Fruit fly (Drosophila melanogaster) whole organism, embryonic: Measurements from ENCODE around the gene CG43693.

Source experiments
- Awh ChIP-seq: fragments of 200-800 bp; sonication (Bioruptor generic); IDR thresholded peaks from 2 replicates; pipeline ENCODE4, ENCODE4 v1.3.6; 2022; ENCODE audit warnings: missing biosample characterization, missing genetic modification characterization
- Bteb2 ChIP-seq: fragments of 200-800 bp; sonication (Bioruptor generic); optimal IDR thresholded peaks from 2 replicates; lab custom pipeline; 2016; ENCODE audit warnings: missing biosample characterization, missing genetic modification characterization
- CG1024 ChIP-seq: fragments of 200-800 bp; sonication (Bioruptor generic); IDR thresholded peaks from 2 replicates; pipeline ENCODE4 v1.3.6; 2022; ENCODE audit warnings: missing biosample characterization, missing genetic modification characterization
- CG10462 ChIP-seq: fragments of 200-800 bp; sonication (Bioruptor generic); optimal IDR thresholded peaks from 2 replicates; lab custom pipeline; 2016; ENCODE audit warnings: missing biosample characterization, missing genetic modification characterization
- CG10543 ChIP-seq: fragments of 200-800 bp; sonication (Bioruptor generic); optimal IDR thresholded peaks from 3 replicates; lab custom pipeline; 2017; ENCODE audit warnings: missing biosample characterization, mild to moderate bottlenecking, missing genetic modification characterization, moderate library complexity
- CG11560 ChIP-seq: fragments of 200-800 bp; sonication (Bioruptor generic); IDR thresholded peaks from 3 replicates; pipeline ENCODE4 v1.3.6; 2022; ENCODE audit warnings: missing biosample characterization, missing genetic modification characterization
- CG11695 ChIP-seq: fragments of 200-800 bp; sonication (Bioruptor generic); IDR thresholded peaks from 3 replicates; pipeline ENCODE4 v1.3.6; 2022; ENCODE audit warnings: missing biosample characterization, missing genetic modification characterization
- CG11696 ChIP-seq: fragments of 200-800 bp; sonication (Bioruptor generic); IDR thresholded peaks from 2 replicates; pipeline ENCODE4 v1.3.6; 2022; ENCODE audit warnings: missing biosample characterization, missing genetic modification characterization
- CG12299 ChIP-seq: fragments of 200-800 bp; sonication (Bioruptor generic); optimal IDR thresholded peaks from 2 replicates; lab custom pipeline; 2018; ENCODE audit warnings: missing biosample characterization, mild to moderate bottlenecking, missing genetic modification characterization
- CG13894 ChIP-seq: fragments of 200-800 bp; sonication (Bioruptor generic); optimal IDR thresholded peaks from 3 replicates; lab custom pipeline; 2018; ENCODE audit warnings: missing biosample characterization, mild to moderate bottlenecking, missing genetic modification characterization, moderate library complexity
- CG14667 ChIP-seq: fragments of 200-800 bp; sonication (Bioruptor generic); IDR thresholded peaks from 2 replicates; pipeline ENCODE4 v1.3.6; 2022; ENCODE audit warnings: missing biosample characterization, missing genetic modification characterization
- CG18262 ChIP-seq: fragments of 200-800 bp; optimal IDR thresholded peaks from 3 replicates; lab custom pipeline; 2019; ENCODE audit warnings: missing biosample characterization, mild to moderate bottlenecking, missing genetic modification characterization, moderate library complexity
- CG3163 ChIP-seq: fragments of 200-800 bp; sonication (Bioruptor generic); optimal IDR thresholded peaks from 3 replicates; lab custom pipeline; 2016; ENCODE audit warnings: missing biosample characterization, missing genetic modification characterization
- CG3407 ChIP-seq: fragments of 200-800 bp; sonication (Bioruptor generic); optimal IDR thresholded peaks from 2 replicates; lab custom pipeline; 2018; ENCODE audit warnings: missing biosample characterization, mild to moderate bottlenecking, missing genetic modification characterization
- CG3838 ChIP-seq: fragments of 200-800 bp; sonication (Bioruptor generic); optimal IDR thresholded peaks from 3 replicates; lab custom pipeline; 2016; ENCODE audit warnings: missing biosample characterization, missing genetic modification characterization
- CG4617 ChIP-seq: fragments of 200-800 bp; sonication (Bioruptor generic); optimal IDR thresholded peaks from 3 replicates; lab custom pipeline; 2016; ENCODE audit warnings: missing biosample characterization, missing genetic modification characterization, borderline replicate concordance
- CG6683 ChIP-seq: fragments of 200-800 bp; sonication (Bioruptor generic); optimal IDR thresholded peaks from 2 replicates; lab custom pipeline; 2017; ENCODE audit warnings: missing biosample characterization, mild to moderate bottlenecking, missing genetic modification characterization, missing genetic modification reagents
- CG6689 ChIP-seq: fragments of 200-800 bp; sonication (Bioruptor generic); IDR thresholded peaks from 2 replicates; pipeline ENCODE4 v1.3.6; 2022; ENCODE audit warnings: missing biosample characterization, missing genetic modification characterization
- CG7928 ChIP-seq: fragments of 200-800 bp; sonication (Bioruptor generic); optimal IDR thresholded peaks from 2 replicates; lab custom pipeline; 2017; ENCODE audit warnings: missing biosample characterization, mild to moderate bottlenecking, missing genetic modification characterization
- CG9727 ChIP-seq: fragments of 200-800 bp; sonication (Bioruptor generic); optimal IDR thresholded peaks from 3 replicates; lab custom pipeline; 2017; ENCODE audit warnings: missing biosample characterization, mild to moderate bottlenecking, missing genetic modification characterization
- CG9797 ChIP-seq: fragments of 200-800 bp; sonication (Bioruptor generic); optimal IDR thresholded peaks from 3 replicates; lab custom pipeline; 2018; ENCODE audit warnings: missing biosample characterization, mild to moderate bottlenecking, missing genetic modification characterization
- Dad ChIP-seq: fragments of 200-800 bp; sonication (Bioruptor generic); optimal IDR thresholded peaks from 3 replicates; lab custom pipeline; 2016; ENCODE audit warnings: missing biosample characterization, missing genetic modification characterization
- E2f2 ChIP-seq: fragments of 200-800 bp; sonication (Bioruptor generic); IDR thresholded peaks from 2 replicates; pipeline ENCODE4 v1.3.6; 2022; ENCODE audit warnings: missing biosample characterization, missing genetic modification characterization
- HLHmδ ChIP-seq: fragments of 200-800 bp; sonication (Bioruptor generic); optimal IDR thresholded peaks from 2 replicates; lab custom pipeline; 2018; ENCODE audit warnings: missing biosample characterization, mild to moderate bottlenecking, missing genetic modification characterization, moderate library complexity
- Hand ChIP-seq: fragments of 200-800 bp; sonication (Bioruptor generic); optimal IDR thresholded peaks from 2 replicates; lab custom pipeline; 2017; ENCODE audit warnings: mild to moderate bottlenecking, missing biosample characterization, missing genetic modification reagents, missing genetic modification characterization
- HmgD ChIP-seq: fragments of 200-800 bp; sonication (Bioruptor generic); optimal IDR thresholded peaks from 3 replicates; lab custom pipeline; 2016; ENCODE audit warnings: missing biosample characterization, missing genetic modification characterization
- MBD-R2 ChIP-seq: fragments of 200-800 bp; sonication (Bioruptor generic); IDR thresholded peaks from 2 replicates; pipeline ENCODE4 v1.3.6; 2022; ENCODE audit warnings: missing biosample characterization, missing genetic modification characterization
- NfI ChIP-seq: fragments of 200-800 bp; sonication (Bioruptor generic); optimal IDR thresholded peaks from 3 replicates; lab custom pipeline; 2018; ENCODE audit warnings: missing biosample characterization, mild to moderate bottlenecking, missing genetic modification characterization, moderate library complexity
- Ptx1 ChIP-seq: fragments of 200-800 bp; sonication (Bioruptor generic); IDR thresholded peaks from 2 replicates; pipeline ENCODE4 v1.3.6; 2022; ENCODE audit warnings: missing biosample characterization, missing genetic modification characterization
- Spps ChIP-seq: fragments of 200-800 bp; sonication (Bioruptor generic); optimal IDR thresholded peaks from 2 replicates; lab custom pipeline; 2018; ENCODE audit warnings: missing biosample characterization, mild to moderate bottlenecking, missing genetic modification characterization
- Trl ChIP-seq, 3 experiments: fragments of >200 bp in 2 of 3; fragments of 200-800 bp in 1 of 3; sonication (Bioruptor generic) in 1 of 3; optimal IDR thresholded peaks; 2 replicates in 1 of 3; 3 replicates in 2 of 3; lab custom pipeline; 2016 to 2017; ENCODE audit warnings: missing biosample characterization in 1 of 3, missing genetic modification characterization in 1 of 3
- bbx ChIP-seq: fragments of 200-800 bp; sonication (Bioruptor generic); IDR thresholded peaks from 2 replicates; pipeline ENCODE4 v1.3.6; 2022; ENCODE audit warnings: missing biosample characterization, missing genetic modification characterization; ENCODE audit not compliant: partially characterized antibody
- bcd ChIP-seq: fragments of 200-800 bp; sonication (Bioruptor generic); optimal IDR thresholded peaks from 2 replicates; lab custom pipeline; 2017; ENCODE audit warnings: missing biosample characterization, mild to moderate bottlenecking, missing genetic modification characterization
- bowl ChIP-seq: fragments of 200-800 bp; sonication (Bioruptor generic); IDR thresholded peaks from 2 replicates; pipeline ENCODE4 v1.3.6; 2022; ENCODE audit warnings: missing biosample characterization, missing genetic modification characterization
- crol ChIP-seq: fragments of 200-800 bp; sonication (Bioruptor generic); IDR thresholded peaks from 2 replicates; pipeline ENCODE4 v1.3.6; 2022; ENCODE audit warnings: missing biosample characterization, missing genetic modification characterization
- dati ChIP-seq: fragments of 200-800 bp; sonication (Bioruptor generic); IDR thresholded peaks from 2 replicates; pipeline ENCODE4 v1.3.6; 2022; ENCODE audit warnings: missing biosample characterization, missing genetic modification characterization
- dysf ChIP-seq: fragments of 200-800 bp; sonication (Bioruptor generic); IDR thresholded peaks from 3 replicates; pipeline ENCODE4 v1.3.6; 2022; ENCODE audit warnings: missing biosample characterization, missing genetic modification characterization
- eve ChIP-seq, 2 experiments: fragments of >200 bp; optimal IDR thresholded peaks; 2 replicates each; lab custom pipeline; 2017; ENCODE audit warnings: missing biosample characterization in 2 of 2, missing genetic modification characterization in 2 of 2
- ftz-f1 ChIP-seq: fragments of 200-800 bp; sonication (Bioruptor generic); optimal IDR thresholded peaks from 2 replicates; lab custom pipeline; 2016; ENCODE audit warnings: missing biosample characterization, missing genetic modification characterization
- jigr1 ChIP-seq: fragments of 200-800 bp; sonication (Bioruptor generic); IDR thresholded peaks from 3 replicates; pipeline ENCODE4 v1.3.6; 2022; ENCODE audit warnings: missing biosample characterization, missing genetic modification characterization
- jing ChIP-seq: fragments of 200-800 bp; sonication (Bioruptor generic); optimal IDR thresholded peaks from 2 replicates; lab custom pipeline; 2018; ENCODE audit warnings: missing biosample characterization, mild to moderate bottlenecking, missing genetic modification characterization
- jumu ChIP-seq: fragments of 200-800 bp; sonication (Bioruptor generic); optimal IDR thresholded peaks from 3 replicates; lab custom pipeline; 2016; ENCODE audit warnings: missing biosample characterization, missing genetic modification characterization
- lola ChIP-seq, 3 experiments: fragments of >200 bp in 2 of 3; fragments of 200-800 bp in 1 of 3; sonication (Bioruptor generic) in 1 of 3; optimal IDR thresholded peaks; 2 replicates each; lab custom pipeline; 2017 to 2019; ENCODE audit warnings: missing biosample characterization in 3 of 3, missing genetic modification characterization in 3 of 3, mild to moderate bottlenecking in 1 of 3, moderate library complexity in 1 of 3
- luna ChIP-seq: fragments of 200-800 bp; sonication (Bioruptor generic); optimal IDR thresholded peaks from 2 replicates; lab custom pipeline; 2016; ENCODE audit warnings: missing biosample characterization, missing genetic modification characterization
- mam ChIP-seq: fragments of 200-800 bp; sonication (Bioruptor generic); optimal IDR thresholded peaks from 3 replicates; lab custom pipeline; 2016; ENCODE audit warnings: missing biosample characterization, missing genetic modification characterization
- onecut ChIP-seq: fragments of 200-800 bp; sonication (Bioruptor generic); IDR thresholded peaks from 2 replicates; pipeline ENCODE4 v1.3.6; 2022; ENCODE audit warnings: missing biosample characterization, missing genetic modification characterization
- pros ChIP-seq: fragments of 200-800 bp; sonication (Bioruptor generic); optimal IDR thresholded peaks from 3 replicates; lab custom pipeline; 2019; ENCODE audit warnings: missing biosample characterization, mild to moderate bottlenecking, missing genetic modification characterization, moderate library complexity
- sens ChIP-seq: fragments of 200-800 bp; sonication (Bioruptor generic); peaks from one replicate; lab custom pipeline; 2016; ENCODE audit warnings: missing biosample characterization, missing genetic modification characterization
- z ChIP-seq: fragments of 200-800 bp; sonication (Bioruptor generic); IDR thresholded peaks from 3 replicates; pipeline ENCODE4 v1.3.6; 2022; ENCODE audit warnings: missing biosample characterization, missing genetic modification characterization
- zfh2 ChIP-seq: fragments of 200-800 bp; sonication (Bioruptor generic); optimal IDR thresholded peaks from 2 replicates; lab custom pipeline; 2016; ENCODE audit warnings: missing biosample characterization, missing genetic modification characterization

CG43693 gene

dm6 chr3L:11084557-11085231 lies 33.5 kb upstream of the CG43693 start (continued):
- TF ChIP-seq bowl (GFP tag; lab: Robert Waterston, UW) (peak; percentile 93), zfh2 (peak; percentile 74), lola (GFP tag; optimal IDR thresholded peaks at IDR 0.05; lab: Kevin White, UChicago) (peak in 1 of 3 experiments; percentile 98), Ptx1 (GFP tag; lab: Robert Waterston, UW) (peak; percentile 97), CG13894 (tag; lab: Kevin White, UChicago) (no peak), pros (GFP tag; lab: Kevin White, UChicago) (peak; percentile 73), jumu (GFP tag; lab: Kevin White, UChicago) (peak; percentile 95), CG6689 (GFP tag; lab: Robert Waterston, UW) (peak; percentile 96), bbx (GFP tag; lab: Robert Waterston, UW) (no peak), CG7928 (GFP tag; lab: Kevin White, UChicago) (peak; percentile 61), CG12299 (tag; lab: Kevin White, UChicago) (peak; percentile 94), CG3838 (GFP tag; lab: Kevin White, UChicago) (peak; percentile 92), CG3407 (peak; percentile 94), CG11560 (tag; lab: Robert Waterston, UW) (peak; percentile 74), CG10543 (GFP tag; lab: Kevin White, UChicago) (peak; percentile 66), jing (GFP tag; lab: Kevin White, UChicago) (peak; percentile 93), bcd (peak; percentile 95), MBD-R2 (peak; percentile 76; the same call in 1 of the 2 replicates), z (GFP tag; lab: Robert Waterston, UW) (peak; percentile 68; the same call in 1 of the 3 replicates), CG1024 (GFP tag; lab: Robert Waterston, UW) (peak; percentile 94), Bteb2 (peak; percentile 94), CG4617 (GFP tag; lab: Kevin White, UChicago) (peak; percentile 93), crol (GFP tag; lab: Robert Waterston, UW) (peak; percentile 76), HLHmδ (GFP tag; lab: Kevin White, UChicago) (no peak), mam (GFP tag; lab: Kevin White, UChicago) (peak; percentile 92), HmgD (peak; percentile 82), dysf (GFP tag; lab: Robert Waterston, UW) (peak; percentile 97), Awh (GFP tag; lab: Robert Waterston, UW) (peak; percentile 98), CG11696 (peak; percentile 87), jigr1 (peak; percentile 87), ftz-f1 (no peak), CG14667 (peak; percentile 92), Spps (tag; lab: Kevin White, UChicago) (peak; percentile 96), sens (peak; percentile 100), Hand (GFP tag; lab: Kevin White, UChicago) (peak; percentile 85), CG18262 (tag; lab: Kevin White, UChicago) (peak; percentile 98), NfI (GFP tag; lab: Kevin White, UChicago) (peak; percentile 95), CG6683 (peak; percentile 89), CG3163 (peak; percentile 85), CG9727 (GFP tag; lab: Kevin White, UChicago) (peak; percentile 98), CG9797 (GFP tag; lab: Kevin White, UChicago) (peak; percentile 46), eve (GFP tag; optimal IDR thresholded peaks at IDR 0.05; lab: Kevin White, UChicago) (peak in 1 of 2 experiments; percentile 72), Trl (optimal IDR thresholded peaks at IDR 0.05; lab: Kevin White, UChicago) (peak; percentile 35 to 55), Trl (GFP tag; optimal IDR thresholded peaks at IDR 0.05; lab: Kevin White, UChicago) (peak; percentile 97), luna (GFP tag; lab: Kevin White, UChicago) (peak; percentile 37), CG10462 (GFP tag; lab: Kevin White, UChicago) (peak; percentile 97), dati (GFP tag; lab: Robert Waterston, UW) (peak; percentile 90), E2f2 (peak; percentile 80), CG11695 (GFP tag; lab: Robert Waterston, UW) (peak; percentile 94), onecut (GFP tag; lab: Robert Waterston, UW) (peak; percentile 91), Dad (GFP tag; lab: Kevin White, UChicago) (peak; percentile 96)
